Worm (Caenorhabditis elegans): ENCODE results near the gene Y6E2A.5.

ce11 chrV:15757645-15758044 is 39.2 kb upstream of the Y6E2A.5 start:
- TF ChIP-seq pha-4 (tag; optimal IDR thresholded peaks at IDR 0.05): no peak
- TF ChIP-seq tbx-7 (tag; optimal IDR thresholded peaks at IDR 0.05): no peak
- TF ChIP-seq hlh-30 (tag; optimal IDR thresholded peaks at IDR 0.05; ENCODE audit: insufficient read depth): no peak
- TF ChIP-seq ets-4 (tag; optimal IDR thresholded peaks at IDR 0.05): no peak
- TF ChIP-seq F13H6.1 (tag; optimal IDR thresholded peaks at IDR 0.05): no peak
- TF ChIP-seq ama-1 (optimal IDR thresholded peaks at IDR 0.05): no peak
- no peak for TF ChIP-seq ceh-9 (tag; optimal IDR thresholded peaks at IDR 0.05)
- TF ChIP-seq dmd-4 (tag; optimal IDR thresholded peaks at IDR 0.05; ENCODE audit: borderline replicate concordance): no peak
- TF ChIP-seq unc-3 (GFP tag; conservative IDR thresholded peaks at IDR 0.05): no peak
- TF ChIP-seq unc-3 (tag; optimal IDR thresholded peaks at IDR 0.05): no peak
- no peak for TF ChIP-seq T23F11.4 (GFP tag; optimal IDR thresholded peaks at IDR 0.05)
- no peak for TF ChIP-seq fkh-10 (GFP tag; optimal IDR thresholded peaks at IDR 0.05)
- TF ChIP-seq ref-2 (tag; optimal IDR thresholded peaks at IDR 0.05): no peak
